Fruit fly (Drosophila melanogaster) whole organism, wandering third instar larva: Measurements from ENCODE around the gene Calr.

Experiments
- CrebA ChIP-seq: fragments of 200-800 bp; sonication (Bioruptor generic); optimal IDR thresholded peaks from 2 replicates; lab custom pipeline; 2016; ENCODE audit warnings: missing biosample characterization, mild to moderate bottlenecking, missing genetic modification characterization, borderline replicate concordance
- Hr78 ChIP-seq: fragments of >200 bp; optimal IDR thresholded peaks from 2 replicates; lab custom pipeline; 2017; ENCODE audit warnings: missing biosample characterization, missing genetic modification characterization
- OdsH ChIP-seq: fragments of 200-800 bp; sonication (Bioruptor generic); optimal IDR thresholded peaks from 2 replicates; lab custom pipeline; 2016; ENCODE audit warnings: missing biosample characterization, mild to moderate bottlenecking, missing genetic modification characterization
- Sp1 ChIP-seq: fragments of 200-800 bp; sonication (Bioruptor generic); optimal IDR thresholded peaks from 3 replicates; lab custom pipeline; 2019; ENCODE audit warnings: missing biosample characterization, mild to moderate bottlenecking, missing genetic modification characterization, moderate library complexity
- Vsx2 ChIP-seq: fragments of 200-300, 225-300 bp; sonication (Bioruptor generic); optimal IDR thresholded peaks from 2 replicates; lab custom pipeline; 2018; ENCODE audit warnings: missing biosample characterization, missing genetic modification characterization; ENCODE audit not compliant: partially characterized antibody
- brk ChIP-seq: fragments of 200-800 bp; sonication (Bioruptor generic); optimal IDR thresholded peaks from 2 replicates; lab custom pipeline; 2016; ENCODE audit warnings: missing biosample characterization, mild to moderate bottlenecking, missing genetic modification characterization
- dsf ChIP-seq: sonication (Bioruptor generic); optimal IDR thresholded peaks from 2 replicates; lab custom pipeline; 2016; ENCODE audit warnings: missing biosample characterization, missing genetic modification characterization, borderline replicate concordance
- fru ChIP-seq: fragments of 200-800 bp; sonication (Bioruptor generic); optimal IDR thresholded peaks from 3 replicates; lab custom pipeline; 2016; ENCODE audit warnings: missing biosample characterization, mild to moderate bottlenecking, missing genetic modification characterization
- jim ChIP-seq: fragments of 175-275, 200-325 bp; sonication (Bioruptor generic); optimal IDR thresholded peaks from 2 replicates; lab custom pipeline; 2016; ENCODE audit warnings: missing biosample characterization, mild to moderate bottlenecking, missing genetic modification characterization
- lola ChIP-seq: fragments of >200 bp; optimal IDR thresholded peaks from 2 replicates; lab custom pipeline; 2017; ENCODE audit warnings: missing biosample characterization, missing genetic modification characterization
- psq ChIP-seq: fragments of 200-800 bp; sonication (Bioruptor generic); optimal IDR thresholded peaks from 3 replicates; lab custom pipeline; 2017; ENCODE audit warnings: missing biosample characterization, mild to moderate bottlenecking, missing genetic modification characterization, moderate library complexity
- rgr ChIP-seq: fragments of 200-800 bp; sonication (Bioruptor generic); optimal IDR thresholded peaks from 3 replicates; lab custom pipeline; 2016; ENCODE audit warnings: missing biosample characterization, mild to moderate bottlenecking, missing genetic modification characterization

DNA sequence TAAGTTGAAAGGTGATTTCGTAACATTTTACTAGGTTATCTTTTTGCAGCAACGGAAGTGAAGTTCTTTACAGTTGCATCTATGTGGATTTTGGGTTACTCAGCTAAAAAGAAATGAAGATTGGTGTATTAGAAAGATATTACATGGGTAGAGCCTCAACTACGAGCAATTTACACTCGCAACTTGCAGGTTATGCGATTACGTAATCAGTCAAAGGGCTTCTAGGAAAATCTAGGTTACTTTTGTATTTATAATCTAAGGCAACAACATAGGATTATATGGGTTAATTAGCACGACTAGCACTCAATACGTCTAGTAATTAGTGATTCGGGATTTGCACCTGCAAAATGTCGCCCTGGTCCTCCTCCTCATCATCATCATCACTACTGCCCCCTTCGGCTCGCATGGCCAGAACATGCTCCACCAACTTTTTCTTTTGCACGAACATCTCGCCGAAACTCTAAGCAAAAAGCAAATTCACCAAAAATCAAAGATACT, 43.6 kb upstream of the Calr start, which contains the start of gene Dhc1:
- TF ChIP-seq Hr78 (no peak), fru (GFP tag; lab: Kevin White, UChicago) (no peak), psq (GFP tag; lab: Kevin White, UChicago) (no peak), jim (GFP tag; lab: Kevin White, UChicago) (no peak), CrebA (GFP tag; lab: Kevin White, UChicago) (no peak), Sp1 (no peak), OdsH (GFP tag; lab: Kevin White, UChicago) (no peak), Vsx2 (GFP tag; lab: Kevin White, UChicago) (no peak), rgr (no peak), dsf (GFP tag; lab: Kevin White, UChicago) (no peak), brk (GFP tag; lab: Kevin White, UChicago) (no peak), lola (no peak)
